Worm (Caenorhabditis elegans): ENCODE data around the gene ZK666.1.

Gene ZK666.1

DNA sequence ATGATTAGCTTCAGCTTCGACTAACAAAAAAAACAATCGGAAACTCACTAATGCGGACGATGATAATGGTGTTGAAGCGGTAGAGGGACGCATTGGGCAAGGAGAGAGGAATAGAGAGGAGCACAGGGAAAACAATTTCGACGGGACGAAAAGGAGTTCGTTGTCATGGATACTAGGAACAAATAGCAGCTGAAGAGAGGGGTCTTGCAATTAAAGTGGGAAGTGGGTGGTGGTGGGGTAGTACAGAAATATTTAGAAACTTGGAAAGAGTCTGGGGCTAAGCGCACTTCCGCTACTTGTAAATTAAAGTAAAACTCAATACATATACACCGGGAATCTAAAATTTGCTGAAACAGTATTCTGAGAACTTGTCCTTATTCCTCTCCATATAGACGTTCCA lies 38.6 kb upstream of the ZK666.1 start, which contains the start of gene F59B10.2:
F59B10.2 (minus strand) TSS at position 101 of the 400 bp plus-strand sequence.
- TF ChIP-seq jun-1 (tag; optimal IDR thresholded peaks at IDR 0.05): no peak
- no peak for TF ChIP-seq hmg-11 (tag; optimal IDR thresholded peaks at IDR 0.05)
- no peak for TF ChIP-seq nhr-11 (tag; optimal IDR thresholded peaks at IDR 0.05)

DNA sequence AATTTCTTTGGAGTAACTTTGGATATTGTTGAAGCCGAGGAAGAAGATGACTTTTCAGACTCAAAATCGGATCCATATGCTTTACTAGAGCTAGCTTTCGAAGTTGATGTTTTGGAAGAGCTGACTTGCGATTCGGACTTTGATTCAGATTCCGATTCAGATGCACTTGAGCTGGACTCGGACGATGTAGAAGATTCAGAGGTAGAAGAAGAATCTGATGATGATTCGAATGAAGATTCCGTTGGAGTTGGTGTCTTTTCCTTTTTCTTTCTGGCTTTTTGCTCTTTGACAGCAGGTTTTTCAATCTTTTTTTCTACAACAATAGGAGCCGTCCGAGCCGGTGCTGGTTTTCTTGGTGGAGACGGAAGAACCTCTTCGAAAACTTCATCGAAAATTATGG lies 36.8 kb upstream of the ZK666.1 start:
- TF ChIP-seq tbx-2 (tag; optimal IDR thresholded peaks at IDR 0.05) (no peak), ztf-4 (tag; optimal IDR thresholded peaks at IDR 0.05) (no peak), mdl-1 (tag; optimal IDR thresholded peaks at IDR 0.05) (no peak), sea-2 (GFP tag; optimal IDR thresholded peaks at IDR 0.05) (no peak), snpc-4 (tag; optimal IDR thresholded peaks at IDR 0.05) (no peak), elt-2 (tag; optimal IDR thresholded peaks at IDR 0.05) (no peak), nfya-1 (tag; optimal IDR thresholded peaks at IDR 0.05; ENCODE audit: insufficient read depth) (no peak), nhr-67 (tag; optimal IDR thresholded peaks at IDR 0.05) (no peak), nhr-12 (tag; optimal IDR thresholded peaks at IDR 0.05) (no peak), skn-1 (tag; optimal IDR thresholded peaks at IDR 0.05) (no peak), nhr-11 (tag; optimal IDR thresholded peaks at IDR 0.05) (no peak), pha-4 (tag; optimal IDR thresholded peaks at IDR 0.05) (no peak), fkh-2 (tag; optimal IDR thresholded peaks at IDR 0.05) (no peak), nhr-28 (tag; optimal IDR thresholded peaks at IDR 0.05) (no peak), zag-1 (tag; optimal IDR thresholded peaks at IDR 0.05) (no peak), eor-1 (tag; optimal IDR thresholded peaks at IDR 0.05) (no peak), ceh-16 (tag; optimal IDR thresholded peaks at IDR 0.05) (no peak), daf-12 (tag; optimal IDR thresholded peaks at IDR 0.05) (no peak), nhr-23 (tag; optimal IDR thresholded peaks at IDR 0.05) (no peak), nhr-77 (tag; optimal IDR thresholded peaks at IDR 0.05) (no peak)

DNA sequence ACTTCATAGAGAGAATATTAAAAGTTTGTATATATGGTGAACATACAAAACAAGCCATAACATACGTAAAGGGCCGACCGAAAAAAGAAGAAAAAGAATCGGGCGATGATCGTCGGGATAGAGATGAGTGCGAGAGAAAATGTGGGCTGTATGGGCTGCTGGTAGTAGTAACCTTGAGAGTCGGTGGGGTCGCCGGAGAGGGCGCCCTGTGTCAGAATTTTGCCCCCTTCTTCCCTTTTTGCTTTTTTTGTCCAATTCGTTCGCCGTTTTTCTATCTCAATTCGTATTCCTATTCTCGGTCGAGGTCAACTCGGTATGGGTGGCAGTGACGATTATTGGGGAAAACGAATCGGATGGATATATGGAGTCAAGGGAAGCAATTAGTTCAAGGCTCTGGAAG lies 34.8 kb upstream of the ZK666.1 start:
- TF ChIP-seq ztf-11 (tag; optimal IDR thresholded peaks at IDR 0.05): no peak
- TF ChIP-seq nhr-237 (tag; optimal IDR thresholded peaks at IDR 0.05): no peak
- peak; percentile 46 for TF ChIP-seq nhr-23 (tag; optimal IDR thresholded peaks at IDR 0.05)
- TF ChIP-seq nhr-25 (tag; optimal IDR thresholded peaks at IDR 0.05): peak; percentile 73
- no peak for TF ChIP-seq jun-1 (tag; optimal IDR thresholded peaks at IDR 0.05)

DNA sequence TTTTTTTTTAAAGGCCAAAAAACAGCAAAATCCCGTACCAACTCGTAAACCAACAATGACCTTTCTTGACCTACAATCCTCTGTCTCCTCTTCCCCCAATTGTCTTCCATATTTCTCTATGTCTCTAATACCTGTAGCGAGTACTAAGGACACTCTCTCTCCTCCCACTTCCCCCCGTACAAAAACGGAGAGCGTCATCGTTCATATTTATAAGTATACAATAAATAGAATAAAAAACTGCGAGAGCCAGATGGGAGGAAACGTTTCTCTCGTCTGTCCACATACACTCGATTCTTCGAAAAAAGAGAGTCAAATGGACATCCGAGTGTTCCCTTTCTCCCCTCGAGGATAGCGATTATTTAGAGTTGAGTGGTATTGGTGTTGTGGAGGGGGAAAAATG lies 33.6 kb upstream of the ZK666.1 start:
- TF ChIP-seq lin-15B (tag; optimal IDR thresholded peaks at IDR 0.05) (no peak), fkh-10 (GFP tag; optimal IDR thresholded peaks at IDR 0.05) (no peak), aly-2 (tag; optimal IDR thresholded peaks at IDR 0.05) (no peak), fkh-2 (tag; optimal IDR thresholded peaks at IDR 0.05) (no peak), ceh-82 (tag; optimal IDR thresholded peaks at IDR 0.05) (no peak), nhr-43 (tag; optimal IDR thresholded peaks at IDR 0.05; ENCODE audit: poor library complexity, severe bottlenecking) (no peak), ztf-4 (tag; optimal IDR thresholded peaks at IDR 0.05) (no peak), lin-39 (tag; optimal IDR thresholded peaks at IDR 0.05) (peak; percentile 20), ceh-9 (tag; optimal IDR thresholded peaks at IDR 0.05) (no peak), snpc-4 (tag; optimal IDR thresholded peaks at IDR 0.05) (no peak), elt-1 (tag; optimal IDR thresholded peaks at IDR 0.05) (no peak), jun-1 (tag; optimal IDR thresholded peaks at IDR 0.05) (peak; percentile 35), nhr-25 (tag; optimal IDR thresholded peaks at IDR 0.05) (peak; percentile 46), nfya-1 (tag; optimal IDR thresholded peaks at IDR 0.05; ENCODE audit: insufficient read depth) (peak; percentile 1), egl-5 (tag; optimal IDR thresholded peaks at IDR 0.05) (no peak), nhr-76 (tag; optimal IDR thresholded peaks at IDR 0.05) (no peak), egl-27 (tag; optimal IDR thresholded peaks at IDR 0.05) (no peak), daf-12 (tag; optimal IDR thresholded peaks at IDR 0.05) (no peak), pqm-1 (tag; optimal IDR thresholded peaks at IDR 0.05) (no peak), unc-39 (tag; optimal IDR thresholded peaks at IDR 0.05) (no peak), nhr-23 (tag; optimal IDR thresholded peaks at IDR 0.05) (peak; percentile 58), skn-1 (tag; optimal IDR thresholded peaks at IDR 0.05) (no peak), elt-3 (tag; optimal IDR thresholded peaks at IDR 0.05) (no peak), hmg-11 (tag; optimal IDR thresholded peaks at IDR 0.05) (no peak), eor-1 (tag; optimal IDR thresholded peaks at IDR 0.05) (no peak), nhr-67 (tag; optimal IDR thresholded peaks at IDR 0.05) (no peak), pha-4 (tag; optimal IDR thresholded peaks at IDR 0.05) (peak; percentile 89), ama-1 (optimal IDR thresholded peaks at IDR 0.05) (no peak), unc-62 (GFP tag; optimal IDR thresholded peaks at IDR 0.05) (no peak), nhr-28 (tag; optimal IDR thresholded peaks at IDR 0.05) (no peak), ztf-11 (tag; optimal IDR thresholded peaks at IDR 0.05) (no peak), elt-2 (tag; optimal IDR thresholded peaks at IDR 0.05) (no peak), tbx-2 (tag; optimal IDR thresholded peaks at IDR 0.05) (no peak), mml-1 (tag; optimal IDR thresholded peaks at IDR 0.05) (no peak), R02D3.7 (tag; optimal IDR thresholded peaks at IDR 0.05) (no peak)

Measured in whole organism, L3 larva.